Fruit fly (Drosophila melanogaster): ENCODE data around the gene CG8915.

DNA sequence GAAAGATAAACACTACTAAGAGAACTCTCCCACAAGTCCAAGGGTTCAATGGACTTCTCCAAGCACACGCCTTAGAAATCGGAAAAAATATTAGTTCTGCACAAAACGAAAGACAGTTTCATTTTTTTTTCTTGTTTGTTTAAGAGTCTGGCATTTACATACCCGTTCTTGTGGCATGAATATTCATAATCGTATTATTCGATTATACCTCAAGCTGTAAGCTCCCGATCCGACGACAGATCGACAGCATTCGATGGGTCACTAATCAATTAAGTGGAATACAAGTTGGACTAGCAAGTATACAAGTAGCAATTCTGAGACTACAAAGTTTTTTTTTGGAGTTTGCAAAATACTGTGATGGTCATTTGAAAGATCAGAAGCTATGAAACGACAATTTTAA, 17.3 kb downstream of the CG8915 start:
- TF ChIP-seq gl (tag; optimal IDR thresholded peaks at IDR 0.05) (no peak), Snoo (tag; optimal IDR thresholded peaks at IDR 0.05) (no peak), fd96Ca (GFP tag; IDR thresholded peaks at IDR 0.05) (no peak), D1 (tag; optimal IDR thresholded peaks at IDR 0.05) (no peak), CG14655 (GFP tag; optimal IDR thresholded peaks at IDR 0.05) (no peak), Ets98B (GFP tag; IDR thresholded peaks at IDR 0.05) (no peak)

All from whole organism, pupa.